Worm (Caenorhabditis elegans) whole organism, midembryonic: ENCODE data around the gene E02A10.4.

Experiments used
- T22C8.4 ChIP-seq: fragments of 200-800 bp; sonication (Bioruptor generic); IDR thresholded peaks from 2 replicates; pipeline ENCODE4 v1.3.6; 2022; ENCODE audit warnings: missing genetic modification characterization, missing compliant biosample characterization
- cog-1 ChIP-seq: sonication (generic microtip); optimal IDR thresholded peaks from 2 replicates; lab custom pipeline; 2016; ENCODE audit warnings: missing genetic modification characterization, missing compliant biosample characterization
- flt-1 ChIP-seq: fragments of 200-800 bp; sonication (Bioruptor generic); IDR thresholded peaks from 2 replicates; pipeline ENCODE4 v1.3.6; 2022; ENCODE audit warnings: missing genetic modification characterization, missing compliant biosample characterization
- klf-2 ChIP-seq: fragments of 200-800 bp; sonication (Bioruptor generic); conservative IDR thresholded peaks from 2 replicates; pipeline ENCODE4 v1.3.6; 2022; ENCODE audit warnings: missing genetic modification reagents, missing genetic modification characterization, missing compliant biosample characterization
- med-1 ChIP-seq: sonication (generic microtip); optimal IDR thresholded peaks from 2 replicates; lab custom pipeline; 2017; ENCODE audit warnings: missing genetic modification characterization, mild to moderate bottlenecking, missing compliant biosample characterization, antibody characterized with exemption, missing genetic modification reagents; ENCODE audit not compliant: insufficient read depth
- ref-1 ChIP-seq: fragments of 200-800 bp; sonication (Bioruptor generic); conservative IDR thresholded peaks from 2 replicates; pipeline ENCODE4 v1.3.6; 2022; ENCODE audit warnings: missing genetic modification reagents, missing genetic modification characterization, missing compliant biosample characterization
- tab-1 ChIP-seq: fragments of 200-800 bp; sonication (Bioruptor generic); IDR thresholded peaks from 2 replicates; pipeline ENCODE4 v1.3.6; 2022; ENCODE audit warnings: missing genetic modification characterization, missing compliant biosample characterization
- ztf-23 ChIP-seq: fragments of 200-800 bp; sonication (Bioruptor generic); IDR thresholded peaks from 2 replicates; pipeline ENCODE4 v1.3.6; 2022; ENCODE audit warnings: missing genetic modification reagents, missing genetic modification characterization, missing compliant biosample characterization
- ztf-29 ChIP-seq: fragments of 200-800 bp; sonication (Bioruptor generic); IDR thresholded peaks from 2 replicates; pipeline ENCODE4 v1.3.6; 2022; ENCODE audit warnings: missing genetic modification reagents, missing genetic modification characterization, missing compliant biosample characterization

The E02A10.4 gene

DNA sequence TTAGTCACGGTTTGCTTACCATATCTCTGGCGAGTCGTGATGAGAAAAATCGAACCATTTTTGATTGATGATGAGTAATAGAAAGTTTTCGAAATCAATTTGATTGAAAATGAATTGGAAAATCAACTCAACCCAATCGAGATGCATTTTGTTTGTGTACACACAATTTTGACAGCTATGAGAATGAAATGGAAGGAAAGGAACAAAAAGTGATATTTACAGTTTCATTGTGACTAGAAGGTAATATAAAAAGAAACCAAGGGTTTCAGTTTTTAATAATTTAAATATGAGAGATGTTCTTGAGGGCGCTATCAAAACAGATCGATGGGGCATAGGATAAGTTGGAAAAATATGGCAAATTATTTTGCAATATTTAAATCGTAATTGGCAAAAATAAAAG is 50.6 kb downstream of the E02A10.4 start, which contains the start of gene cal-1:
cal-1 (minus strand) TSS at position 101 of the 400 bp plus-strand sequence.
- TF ChIP-seq ztf-29 (GFP tag; lab: Robert Waterston, UW), result no peak
- no peak for TF ChIP-seq tab-1 (GFP tag; lab: Robert Waterston, UW)
- TF ChIP-seq klf-2, result no peak
- no peak for TF ChIP-seq flt-1 (GFP tag; lab: Robert Waterston, UW)
- TF ChIP-seq cog-1 (tag; lab: Kevin White, UChicago), result no peak
- TF ChIP-seq ref-1 (GFP tag; lab: Robert Waterston, UW), result no peak
- no peak for TF ChIP-seq T22C8.4 (GFP tag; lab: Robert Waterston, UW)
- TF ChIP-seq ztf-23 (GFP tag; lab: Robert Waterston, UW), result no peak
- TF ChIP-seq med-1, result no peak
